Worm (Caenorhabditis elegans): ENCODE results near the gene fbxc-44.
A peak's percentile ranks its signal among the peaks of the same experiment; 100 is the strongest.

Gene fbxc-44

DNA sequence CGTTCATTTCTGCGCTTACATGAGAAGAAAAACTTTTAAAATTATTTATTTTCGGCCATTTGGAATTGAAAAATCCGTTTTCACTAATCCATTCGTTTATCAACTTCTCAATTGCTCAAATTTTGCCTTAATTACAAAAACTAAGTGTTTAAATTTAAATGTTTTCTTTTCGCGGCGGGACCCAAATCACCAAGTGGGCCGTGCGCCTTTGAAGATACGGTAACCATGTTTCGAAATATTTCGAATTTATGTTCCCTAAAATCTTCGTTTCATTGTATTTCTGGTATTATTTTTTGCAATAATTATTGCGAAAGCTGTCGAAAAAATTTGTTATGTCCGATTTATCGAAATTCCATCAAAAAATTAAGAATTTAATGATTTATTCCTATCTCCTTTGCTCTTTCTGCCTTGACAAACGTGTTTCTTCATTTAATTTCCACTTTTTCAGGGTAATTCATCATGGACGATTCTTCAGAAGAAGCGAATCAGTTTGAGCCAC lies 10.9 kb downstream of the fbxc-44 start, which contains the start of gene C16A11.4:
TSS of gene C16A11.4 (plus strand) at position 449 of the 499 bp plus-strand sequence.
- no peak for TF ChIP-seq pqm-1 (tag; optimal IDR thresholded peaks at IDR 0.05)
- peak; percentile 28 for TF ChIP-seq lin-38 (GFP tag; IDR thresholded peaks at IDR 0.05)
- TF ChIP-seq mxl-3 (GFP tag; optimal IDR thresholded peaks at IDR 0.05): no peak
- no peak for TF ChIP-seq R02D3.7 (tag; optimal IDR thresholded peaks at IDR 0.05)
- TF ChIP-seq ctbp-1 (GFP tag; IDR thresholded peaks at IDR 0.05): no peak

DNA sequence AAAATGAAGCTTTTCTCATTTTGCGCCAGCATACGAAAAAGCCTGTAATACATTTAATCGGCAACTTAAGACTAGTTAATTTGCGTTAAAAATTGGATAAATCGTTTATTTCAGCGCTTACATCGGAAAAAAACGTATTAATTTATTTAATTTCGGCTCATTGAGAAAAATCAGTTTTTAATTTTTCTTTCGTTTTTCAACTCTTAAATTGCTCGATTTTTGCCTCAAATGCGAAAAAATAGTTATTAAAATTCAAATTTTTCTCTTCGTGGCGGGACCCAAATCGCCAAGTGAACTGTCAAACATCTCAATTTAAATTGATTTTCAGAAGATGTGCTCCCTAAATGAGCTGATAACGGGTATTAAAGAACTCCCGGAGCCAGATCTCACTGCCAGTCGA lies 14.6 kb downstream of the fbxc-44 start, which contains the start of gene C16A11.5:
TSS of gene C16A11.5 (plus strand) at position 323 of the 400 bp plus-strand sequence.
- peak in 1 of 2 experiments; percentile 92 for TF ChIP-seq unc-62 (GFP tag; optimal IDR thresholded peaks at IDR 0.05 in 1 of 2)
- no peak for TF ChIP-seq unc-62 (tag; optimal IDR thresholded peaks at IDR 0.05)
- TF ChIP-seq T20F7.1 (GFP tag; optimal IDR thresholded peaks at IDR 0.05): no peak
- peak; percentile 77 for TF ChIP-seq aha-1 (tag)

DNA sequence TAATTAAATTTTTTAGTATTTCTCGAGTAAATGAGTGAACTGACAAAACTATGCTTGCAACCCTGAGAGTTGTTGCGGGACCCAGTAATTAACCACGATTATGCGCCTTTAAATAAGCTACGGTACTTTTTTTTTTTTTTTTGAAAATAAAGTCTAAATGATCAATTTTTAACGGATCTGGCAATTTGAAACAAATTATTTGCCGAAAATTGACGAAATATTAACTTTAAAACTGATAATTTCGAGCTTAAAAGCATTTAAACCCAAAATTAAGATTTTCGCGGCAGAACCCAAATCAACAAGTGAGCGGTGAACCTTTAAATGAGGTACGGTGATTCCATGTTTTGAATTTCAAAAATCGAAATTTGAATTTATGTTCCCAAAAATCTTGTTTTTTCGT lies 15.1 kb downstream of the fbxc-44 start:
- TF ChIP-seq ceh-28 (tag; optimal IDR thresholded peaks at IDR 0.05) (no peak), dpl-1 (GFP tag; optimal IDR thresholded peaks at IDR 0.05) (no peak), F49E8.2 (tag; optimal IDR thresholded peaks at IDR 0.05; ENCODE audit: borderline replicate concordance) (peak; percentile 59)

DNA sequence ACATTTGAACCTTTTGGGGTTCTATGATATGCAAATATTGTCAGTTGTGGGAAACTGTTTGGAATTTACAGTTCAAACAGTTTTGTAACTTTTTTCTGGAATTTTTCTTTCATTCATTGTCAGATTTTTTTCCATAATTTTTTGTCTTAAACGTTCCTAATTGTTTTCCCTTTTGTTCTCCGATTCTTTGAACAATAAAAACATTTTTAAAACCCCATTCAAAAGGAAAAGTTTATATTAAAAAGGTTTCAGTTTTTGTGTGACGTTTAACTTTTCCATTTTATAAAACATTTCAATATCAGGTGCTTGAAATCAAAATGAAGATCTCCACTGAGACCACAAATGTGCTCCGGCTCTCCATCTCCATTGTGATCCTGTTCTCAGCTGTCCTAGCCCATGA lies 18.5 kb downstream of the fbxc-44 start, which contains the start of gene F31D5.1:
TSS of gene F31D5.1 (plus strand) at position 301 of the 400 bp plus-strand sequence.
- no peak for TF ChIP-seq lin-15B (tag; optimal IDR thresholded peaks at IDR 0.05)
- TF ChIP-seq zag-1 (tag; optimal IDR thresholded peaks at IDR 0.05): no peak
- TF ChIP-seq Y75B8A.6 (GFP tag; IDR thresholded peaks at IDR 0.05): no peak
- TF ChIP-seq saeg-2 (GFP tag; IDR thresholded peaks at IDR 0.05): no peak
- TF ChIP-seq nhr-11 (tag; optimal IDR thresholded peaks at IDR 0.05): no peak
- no peak for TF ChIP-seq ztf-7 (tag; optimal IDR thresholded peaks at IDR 0.05)
- no peak for TF ChIP-seq aly-2 (tag; optimal IDR thresholded peaks at IDR 0.05)

DNA sequence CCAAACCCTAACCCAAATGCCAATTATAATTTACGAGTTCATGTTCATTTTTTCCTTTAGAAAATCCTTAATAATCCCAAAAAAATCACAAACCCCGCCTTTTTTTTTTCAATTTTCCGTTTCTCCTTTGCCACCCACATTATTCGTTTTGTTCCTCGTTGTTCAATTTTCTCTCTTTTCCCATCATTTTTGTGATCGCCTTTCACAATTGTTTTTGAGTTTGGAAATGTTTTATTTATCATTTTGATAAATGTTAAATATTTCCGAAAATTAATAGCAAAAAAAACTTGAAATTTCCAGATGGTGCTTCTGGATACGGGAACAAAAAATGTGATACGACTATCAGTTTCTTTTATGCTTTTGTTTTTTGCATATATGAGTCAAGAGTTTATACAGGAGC lies 22.2 kb downstream of the fbxc-44 start, which contains the start of gene F31D5.2:
TSS of gene F31D5.2 (plus strand) at position 301 of the 400 bp plus-strand sequence.
- TF ChIP-seq dmd-9 (GFP tag; IDR thresholded peaks at IDR 0.05) (no peak), unc-62 (GFP tag; optimal IDR thresholded peaks at IDR 0.05 in 1 of 2) (peak in 1 of 2 experiments; percentile 27), unc-62 (tag; optimal IDR thresholded peaks at IDR 0.05) (no peak)

DNA sequence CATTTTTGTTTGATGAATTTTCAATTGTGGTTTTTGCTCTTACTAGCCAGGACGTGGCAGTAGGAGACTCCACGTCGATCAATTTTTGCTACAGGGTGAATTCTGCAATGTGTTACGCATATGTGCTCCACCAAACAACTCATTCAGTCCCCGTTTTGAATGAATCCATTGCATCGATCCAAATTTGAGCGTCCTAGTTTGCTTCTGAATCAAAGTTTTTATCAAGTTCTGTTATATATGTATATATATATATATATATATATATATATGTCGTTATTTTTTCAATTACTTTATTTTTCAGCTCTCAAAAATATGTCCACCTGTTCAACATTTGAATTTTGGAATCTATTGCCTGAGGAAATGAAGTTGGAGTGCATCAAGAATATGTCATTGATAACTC lies 26.4 kb downstream of the fbxc-44 start, which contains the start of gene F31D5.7:
TSS of gene F31D5.7 (plus strand) at position 301 of the 400 bp plus-strand sequence.
- TF ChIP-seq gei-8 (GFP tag; optimal IDR thresholded peaks at IDR 0.05): no peak
- no peak for TF ChIP-seq lin-29 (GFP tag; IDR thresholded peaks at IDR 0.05)
- TF ChIP-seq madf-5 (GFP tag; IDR thresholded peaks at IDR 0.05): no peak
- TF ChIP-seq spr-1 (tag; optimal IDR thresholded peaks at IDR 0.05): no peak
- no peak for TF ChIP-seq lin-39 (tag; optimal IDR thresholded peaks at IDR 0.05)

DNA sequence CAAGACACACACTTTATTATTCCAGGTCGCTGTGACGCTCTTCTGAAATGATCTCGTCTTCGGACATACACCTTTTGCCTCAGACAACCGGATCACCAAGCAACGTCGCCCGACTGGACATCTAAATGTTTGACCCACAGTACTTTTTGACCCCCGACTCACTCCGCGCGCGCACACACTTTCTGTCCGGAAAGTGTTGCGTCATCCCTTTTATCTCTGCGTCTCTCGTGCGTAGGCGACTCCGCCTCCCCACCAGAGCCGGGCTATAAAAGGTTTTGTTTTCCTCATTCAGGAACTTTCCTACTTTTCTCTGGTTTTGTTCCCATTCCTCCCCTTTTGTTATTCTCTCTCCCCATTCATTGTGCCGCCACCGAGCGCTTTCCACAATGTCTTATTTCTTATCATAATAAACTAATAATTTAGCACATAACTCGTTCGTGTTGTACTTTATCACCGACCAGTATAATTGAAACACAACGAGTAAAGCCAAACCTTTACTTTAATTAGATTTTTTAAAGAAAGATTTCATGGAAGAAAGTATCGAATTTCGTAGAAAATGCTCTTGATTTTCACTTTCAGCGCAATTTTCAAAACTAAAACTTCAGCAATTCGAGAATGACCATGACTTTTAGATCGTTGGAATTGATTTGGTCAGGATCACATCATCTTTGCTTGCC lies 28.3 kb downstream of the fbxc-44 start, which contains the start of gene F31D5.6:
TSS of gene F31D5.6 (plus strand) at position 627 of the 677 bp plus-strand sequence.
- TF ChIP-seq mes-2 (tag; optimal IDR thresholded peaks at IDR 0.05; ENCODE audit: poor library complexity, severe bottlenecking) (no peak), ceh-20 (GFP tag; IDR thresholded peaks at IDR 0.05) (no peak), unc-130 (GFP tag; optimal IDR thresholded peaks at IDR 0.05) (no peak), Y105C5A.15 (GFP tag; IDR thresholded peaks at IDR 0.05) (no peak), nhr-102 (tag; optimal IDR thresholded peaks at IDR 0.05) (no peak), ZK546.5 (tag; optimal IDR thresholded peaks at IDR 0.05) (no peak), ctbp-1 (GFP tag; IDR thresholded peaks at IDR 0.05) (no peak), zip-2 (tag; optimal IDR thresholded peaks at IDR 0.05) (no peak), snpc-1.2 (GFP tag; IDR thresholded peaks at IDR 0.05) (no peak), fos-1 (tag; optimal IDR thresholded peaks at IDR 0.05) (no peak), lin-38 (GFP tag; IDR thresholded peaks at IDR 0.05) (no peak), mep-1 (tag; optimal IDR thresholded peaks at IDR 0.05) (no peak), cey-2 (tag; optimal IDR thresholded peaks at IDR 0.05; ENCODE audit: borderline replicate concordance, insufficient read depth) (no peak), sdz-12 (GFP tag; optimal IDR thresholded peaks at IDR 0.05) (no peak)
